Worm (Caenorhabditis elegans): ENCODE measurements around the gene idpp-5.

- no peak for TF ChIP-seq unc-39 (tag; optimal IDR thresholded peaks at IDR 0.05)
- TF ChIP-seq mls-2 (tag; optimal IDR thresholded peaks at IDR 0.05): no peak
- no peak for TF ChIP-seq sem-2 (GFP tag; optimal IDR thresholded peaks at IDR 0.05)
- no peak for TF ChIP-seq tbx-8 (GFP tag; optimal IDR thresholded peaks at IDR 0.05)
- TF ChIP-seq unc-120 (tag; optimal IDR thresholded peaks at IDR 0.05; ENCODE audit: poor library complexity, severe bottlenecking): no peak
- no peak for TF ChIP-seq nhr-2 (tag; optimal IDR thresholded peaks at IDR 0.05)
- TF ChIP-seq elt-1 (tag; optimal IDR thresholded peaks at IDR 0.05; ENCODE audit: borderline replicate concordance, insufficient read depth): no peak
- TF ChIP-seq blmp-1 (tag; optimal IDR thresholded peaks at IDR 0.05): no peak
- no peak for TF ChIP-seq nhr-12 (tag; optimal IDR thresholded peaks at IDR 0.05)
- no peak for TF ChIP-seq lsy-2 (tag; optimal IDR thresholded peaks at IDR 0.05)
- no peak for TF ChIP-seq drap-1 (GFP tag; optimal IDR thresholded peaks at IDR 0.05)
- no peak for TF ChIP-seq unc-62 (GFP tag; optimal IDR thresholded peaks at IDR 0.05)
These were observed 5.3 kb upstream of the idpp-5 start, which contains the start of gene abu-10 for ce11 chrX:3797882-3798281.

Measured in whole organism, mixed stage, embryonic.